Worm (Caenorhabditis elegans): ENCODE data around the gene F09B12.7.
A peak's percentile ranks its signal among the peaks of the same experiment; 100 is the strongest.

The F09B12.7 gene

ce11 chrX:15104963-15105493 lies 10.2 kb upstream of the F09B12.7 start (continued):
- TF ChIP-seq nhr-76 (tag; optimal IDR thresholded peaks at IDR 0.05): no peak
- TF ChIP-seq lsy-12 (tag; optimal IDR thresholded peaks at IDR 0.05): no peak
- TF ChIP-seq nhr-23 (tag; optimal IDR thresholded peaks at IDR 0.05): peak; percentile 59
- TF ChIP-seq fkh-10 (GFP tag; optimal IDR thresholded peaks at IDR 0.05): no peak
- no peak for TF ChIP-seq nhr-77 (tag; optimal IDR thresholded peaks at IDR 0.05)
- TF ChIP-seq ama-1 (optimal IDR thresholded peaks at IDR 0.05): no peak

- TF ChIP-seq fkh-10 (GFP tag; optimal IDR thresholded peaks at IDR 0.05): no peak
- no peak for TF ChIP-seq ztf-4 (tag; optimal IDR thresholded peaks at IDR 0.05)
- TF ChIP-seq lsy-12 (tag; optimal IDR thresholded peaks at IDR 0.05): no peak
- no peak for TF ChIP-seq nhr-11 (tag; optimal IDR thresholded peaks at IDR 0.05)
- TF ChIP-seq nhr-12 (tag; optimal IDR thresholded peaks at IDR 0.05): no peak
- no peak for TF ChIP-seq sea-2 (GFP tag; optimal IDR thresholded peaks at IDR 0.05)
- TF ChIP-seq jun-1 (tag; optimal IDR thresholded peaks at IDR 0.05): no peak
- TF ChIP-seq lin-15B (tag; optimal IDR thresholded peaks at IDR 0.05): no peak
- no peak for TF ChIP-seq ama-1 (optimal IDR thresholded peaks at IDR 0.05)
- no peak for TF ChIP-seq nhr-23 (tag; optimal IDR thresholded peaks at IDR 0.05)
- no peak for TF ChIP-seq ztf-11 (tag; optimal IDR thresholded peaks at IDR 0.05)
Observed at ce11 chrX:15103481-15103880, 8.6 kb upstream of the F09B12.7 start.

DNA sequence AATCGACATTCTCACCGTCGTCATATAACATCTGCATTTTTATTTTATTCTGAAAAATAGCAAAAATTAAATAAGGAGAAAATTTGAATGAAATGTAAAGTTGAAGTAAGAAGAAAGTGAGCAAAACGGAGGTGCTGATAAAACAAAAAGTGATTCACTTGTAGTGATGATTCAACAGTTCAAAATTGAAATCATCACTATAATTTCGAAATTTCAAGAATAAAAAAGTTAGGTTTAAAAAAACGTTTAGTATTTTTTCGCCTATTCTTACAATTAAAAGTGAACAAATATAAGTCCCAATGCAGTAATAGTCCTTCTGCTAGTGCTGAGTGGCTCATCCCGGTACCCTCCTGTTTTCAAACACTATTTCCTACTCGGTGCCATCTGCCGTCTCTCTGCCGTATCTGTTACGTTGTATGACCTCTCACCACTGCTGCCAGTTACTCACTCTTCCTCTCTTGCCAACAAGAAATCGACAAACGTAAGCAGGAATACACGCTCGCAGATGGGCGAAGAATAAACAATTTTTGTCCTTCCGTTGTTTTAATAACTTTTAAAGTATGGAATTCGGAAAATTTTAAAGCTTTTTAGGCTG lies 5.6 kb upstream of the F09B12.7 start, which contains the start of gene dhhc-1:
Gene dhhc-1, minus strand, starts transcription at position 51 of the 595 bp plus-strand sequence.
- TF ChIP-seq fkh-10 (GFP tag; optimal IDR thresholded peaks at IDR 0.05) (no peak), elt-2 (tag; optimal IDR thresholded peaks at IDR 0.05) (peak; percentile 48), nfya-1 (tag; optimal IDR thresholded peaks at IDR 0.05; ENCODE audit: insufficient read depth) (peak; percentile 68), egl-5 (tag; optimal IDR thresholded peaks at IDR 0.05) (peak; percentile 44), nhr-43 (tag; optimal IDR thresholded peaks at IDR 0.05; ENCODE audit: poor library complexity, severe bottlenecking) (peak; percentile 11), lin-39 (tag; optimal IDR thresholded peaks at IDR 0.05) (peak; percentile 51), jun-1 (tag; optimal IDR thresholded peaks at IDR 0.05) (peak; percentile 68), hmg-11 (tag; optimal IDR thresholded peaks at IDR 0.05) (peak; percentile 87), snpc-4 (tag; optimal IDR thresholded peaks at IDR 0.05) (peak; percentile 34), nhr-25 (tag; optimal IDR thresholded peaks at IDR 0.05) (no peak), zag-1 (tag; optimal IDR thresholded peaks at IDR 0.05) (no peak), pha-4 (tag; optimal IDR thresholded peaks at IDR 0.05) (peak; percentile 71)

ce11 chrX:15097763-15098162 lies 2.9 kb upstream of the F09B12.7 start, which contains the start of gene F09B12.3:
TSS of gene F09B12.3 (minus strand) at chrX:15097954.
- TF ChIP-seq nhr-43 (tag; optimal IDR thresholded peaks at IDR 0.05; ENCODE audit: poor library complexity, severe bottlenecking) (no peak), unc-62 (GFP tag; optimal IDR thresholded peaks at IDR 0.05) (no peak), R02D3.7 (tag; optimal IDR thresholded peaks at IDR 0.05) (no peak), egl-27 (tag; optimal IDR thresholded peaks at IDR 0.05) (no peak), sea-2 (GFP tag; optimal IDR thresholded peaks at IDR 0.05) (no peak), elt-3 (tag; optimal IDR thresholded peaks at IDR 0.05) (no peak), mdl-1 (tag; optimal IDR thresholded peaks at IDR 0.05) (no peak), fkh-10 (GFP tag; optimal IDR thresholded peaks at IDR 0.05) (no peak), nfya-1 (tag; optimal IDR thresholded peaks at IDR 0.05; ENCODE audit: insufficient read depth) (no peak), zag-1 (tag; optimal IDR thresholded peaks at IDR 0.05) (no peak), mml-1 (tag; optimal IDR thresholded peaks at IDR 0.05) (no peak), elt-1 (tag; optimal IDR thresholded peaks at IDR 0.05) (no peak), eor-1 (tag; optimal IDR thresholded peaks at IDR 0.05) (no peak), ceh-9 (tag; optimal IDR thresholded peaks at IDR 0.05) (no peak), nhr-25 (tag; optimal IDR thresholded peaks at IDR 0.05) (no peak), pha-4 (tag; optimal IDR thresholded peaks at IDR 0.05) (peak; percentile 43), elt-2 (tag; optimal IDR thresholded peaks at IDR 0.05) (peak; percentile 84), pqm-1 (tag; optimal IDR thresholded peaks at IDR 0.05) (peak; percentile 82)

DNA sequence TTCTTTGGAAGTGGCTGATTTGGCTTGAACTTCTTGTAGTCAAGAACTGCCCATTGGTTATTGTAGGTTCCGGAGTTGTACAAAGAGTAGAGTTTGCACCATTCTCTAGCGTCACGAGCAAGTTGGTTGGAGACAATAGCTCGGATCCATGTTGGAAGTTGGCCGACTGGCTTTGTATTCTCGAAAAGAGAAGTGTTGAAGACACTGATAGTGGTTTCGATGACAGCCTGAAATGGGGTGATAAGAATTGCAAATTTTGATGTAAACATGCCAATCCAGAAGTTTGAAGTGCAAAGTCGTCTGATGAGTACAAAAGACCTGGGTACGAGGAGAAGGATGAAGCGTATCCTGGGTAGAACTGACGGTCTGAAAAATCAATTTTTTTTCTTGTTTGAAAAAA lies 1.4 kb upstream of the F09B12.7 start:
- TF ChIP-seq elt-1 (tag; optimal IDR thresholded peaks at IDR 0.05) (no peak), elt-2 (tag; optimal IDR thresholded peaks at IDR 0.05) (peak; percentile 62)

All from whole organism, L3 larva.